Worm (Caenorhabditis elegans): Measurements from ENCODE around the gene F49F1.4.

ce11 chrIV:4096940-4097339 is 18.6 kb downstream of the F49F1.4 start:
- no peak for TF ChIP-seq sem-2 (GFP tag; optimal IDR thresholded peaks at IDR 0.05)
- no peak for TF ChIP-seq snpc-4 (tag; optimal IDR thresholded peaks at IDR 0.05)
- no peak for TF ChIP-seq ztf-11 (tag; optimal IDR thresholded peaks at IDR 0.05)
- no peak for TF ChIP-seq nhr-28 (tag; optimal IDR thresholded peaks at IDR 0.05)
- no peak for TF ChIP-seq unc-62 (GFP tag; optimal IDR thresholded peaks at IDR 0.05)
- TF ChIP-seq nhr-237 (tag; optimal IDR thresholded peaks at IDR 0.05): no peak
- no peak for TF ChIP-seq mep-1 (tag; optimal IDR thresholded peaks at IDR 0.05)

Data from whole organism, mixed stage, embryonic.